Worm (Caenorhabditis elegans) whole organism, young adult: ENCODE data around the gene msp-142.
"Not testable (repeated sequence)": the region's sequence is repeated elsewhere in the genome, so short reads cannot be mapped to it uniquely, and the experiment has no call there.

ENCODE experiments used
- B0035.1 ChIP-seq: sonication (generic microtip); optimal IDR thresholded peaks from 2 replicates; lab custom pipeline; 2016; ENCODE audit warnings: missing genetic modification characterization, mild to moderate bottlenecking, missing compliant biosample characterization, missing genotype, missing genetic modification reagents
- B0261.1 ChIP-seq: sonication (generic microtip); optimal IDR thresholded peaks from 2 replicates; lab custom pipeline; 2016; ENCODE audit warnings: mild to moderate bottlenecking, missing genetic modification characterization, moderate library complexity, missing compliant biosample characterization
- C17E4.6 ChIP-seq: fragments of 200-800 bp; sonication (Bioruptor generic); IDR thresholded peaks from 2 replicates; pipeline ENCODE4 v1.3.6; 2022; ENCODE audit warnings: missing genetic modification reagents, missing genetic modification characterization, missing compliant biosample characterization
- D2030.7 ChIP-seq: fragments of 200-800 bp; sonication (Bioruptor generic); IDR thresholded peaks from 2 replicates; pipeline ENCODE4 v1.3.6; 2022; ENCODE audit warnings: missing genetic modification reagents, missing genetic modification characterization, missing compliant biosample characterization
- F33H1.4 ChIP-seq: fragments of 200-800 bp; sonication (Bioruptor generic); IDR thresholded peaks from 2 replicates; pipeline ENCODE4 v1.3.6; 2022; ENCODE audit warnings: missing genetic modification reagents, missing genetic modification characterization, missing compliant biosample characterization
- F39B2.1 ChIP-seq: fragments of 200-800 bp; sonication (Bioruptor generic); IDR thresholded peaks from 2 replicates; pipeline ENCODE4 v1.3.6; 2022; ENCODE audit warnings: missing genetic modification reagents, missing genetic modification characterization, missing compliant biosample characterization
- Y53G8AR.9 ChIP-seq: fragments of 200-800 bp; sonication (Bioruptor generic); conservative IDR thresholded peaks from 2 replicates; pipeline ENCODE4 v1.3.6; 2022; ENCODE audit warnings: missing genetic modification reagents, missing genetic modification characterization, missing compliant biosample characterization
- Y95B8A.8 ChIP-seq: fragments of 200-800 bp; sonication (Bioruptor generic); IDR thresholded peaks from 2 replicates; pipeline ENCODE4 v1.3.6; 2022; ENCODE audit warnings: missing genetic modification reagents, missing genetic modification characterization, missing compliant biosample characterization
- ZK185.1 ChIP-seq: sonication (generic microtip); optimal IDR thresholded peaks from 2 replicates; lab custom pipeline; 2016; ENCODE audit warnings: mild to moderate bottlenecking, missing genetic modification characterization, missing compliant biosample characterization; ENCODE audit not compliant: poor library complexity, severe bottlenecking
- aptf-2 ChIP-seq: fragments of 200-800 bp; sonication (Bioruptor generic); conservative IDR thresholded peaks from 2 replicates; pipeline ENCODE4 v1.3.6; 2022; ENCODE audit warnings: missing genetic modification reagents, missing genetic modification characterization, missing compliant biosample characterization
- attf-5 ChIP-seq: fragments of 200-800 bp; sonication (Bioruptor generic); optimal IDR thresholded peaks from 2 replicates; lab custom pipeline; 2018; ENCODE audit warnings: mild to moderate bottlenecking, missing genetic modification characterization, missing compliant biosample characterization
- attf-6 ChIP-seq: fragments of 200-800 bp; sonication (Bioruptor generic); IDR thresholded peaks from 2 replicates; pipeline ENCODE4 v1.3.6; 2022; ENCODE audit warnings: missing genetic modification reagents, missing genetic modification characterization, missing compliant biosample characterization
- bed-2 ChIP-seq: fragments of 200-800 bp; sonication (Bioruptor generic); IDR thresholded peaks from 2 replicates; pipeline ENCODE4 v1.3.6; 2022; ENCODE audit warnings: missing genetic modification reagents, missing genetic modification characterization, missing compliant biosample characterization
- ceh-100 ChIP-seq: fragments of 200-800 bp; sonication (Bioruptor generic); IDR thresholded peaks from 2 replicates; pipeline ENCODE4 v1.3.6; 2022; ENCODE audit warnings: missing genetic modification reagents, missing genetic modification characterization, missing compliant biosample characterization
- ceh-27 ChIP-seq: fragments of 200-800 bp; sonication (Bioruptor generic); optimal IDR thresholded peaks from 2 replicates; lab custom pipeline; 2018; ENCODE audit warnings: mild to moderate bottlenecking, missing genetic modification characterization, moderate library complexity, missing compliant biosample characterization
- ceh-58 ChIP-seq: fragments of 200-800 bp; sonication (Bioruptor generic); IDR thresholded peaks from 2 replicates; pipeline ENCODE4 v1.3.6; 2022; ENCODE audit warnings: missing genetic modification characterization, missing compliant biosample characterization
- ceh-91 ChIP-seq: fragments of 200-800 bp; sonication (Bioruptor generic); IDR thresholded peaks from 2 replicates; pipeline ENCODE4 v1.3.6; 2022; ENCODE audit warnings: missing genetic modification reagents, missing genetic modification characterization, missing compliant biosample characterization
- chd-7 ChIP-seq: sonication (generic microtip); optimal IDR thresholded peaks from 2 replicates; lab custom pipeline; 2016; ENCODE audit warnings: mild to moderate bottlenecking, missing genetic modification characterization, moderate library complexity, missing compliant biosample characterization
- die-1 ChIP-seq: sonication (generic microtip); optimal IDR thresholded peaks from 2 replicates; lab custom pipeline; 2016; ENCODE audit warnings: missing genotype, mild to moderate bottlenecking, missing genetic modification characterization, missing compliant biosample characterization
- dox-1 ChIP-seq: fragments of 200-800 bp; sonication (Bioruptor generic); IDR thresholded peaks from 2 replicates; pipeline ENCODE4 v1.3.6; 2022; ENCODE audit warnings: missing genetic modification reagents, missing genetic modification characterization, missing compliant biosample characterization
- him-1 ChIP-seq: sonication (generic microtip); optimal IDR thresholded peaks from 2 replicates; lab custom pipeline; 2016; ENCODE audit warnings: missing genotype, missing genetic modification reagents, missing genetic modification characterization, missing compliant biosample characterization
- hlh-12 ChIP-seq: sonication (generic microtip); optimal IDR thresholded peaks from 2 replicates; lab custom pipeline; 2016; ENCODE audit warnings: missing genetic modification characterization, missing compliant biosample characterization
- hmg-1.2 ChIP-seq: fragments of 200-800 bp; sonication (Bioruptor generic); IDR thresholded peaks from 2 replicates; pipeline ENCODE4 v1.3.6; 2022; ENCODE audit warnings: missing genetic modification reagents, missing genetic modification characterization, missing compliant biosample characterization
- let-526 ChIP-seq: fragments of 200-800 bp; sonication (Bioruptor generic); IDR thresholded peaks from 2 replicates; pipeline ENCODE4 v1.3.6; 2022; ENCODE audit warnings: missing genetic modification reagents, missing genetic modification characterization, missing compliant biosample characterization
- lin-54 ChIP-seq: fragments of 200-800 bp; sonication (Bioruptor generic); optimal IDR thresholded peaks from 2 replicates; lab custom pipeline; 2018; ENCODE audit warnings: mild to moderate bottlenecking, missing genetic modification characterization, missing compliant biosample characterization
- lsl-1 ChIP-seq: fragments of 200-800 bp; sonication (Bioruptor generic); optimal IDR thresholded peaks from 2 replicates; lab custom pipeline; 2018; ENCODE audit warnings: mild to moderate bottlenecking, missing genetic modification characterization, moderate library complexity, missing compliant biosample characterization
- madf-8 ChIP-seq: fragments of 200-800 bp; sonication (Bioruptor generic); conservative IDR thresholded peaks from 2 replicates; pipeline ENCODE4 v1.3.6; 2022; ENCODE audit warnings: missing genetic modification reagents, missing genetic modification characterization, missing compliant biosample characterization
- mcd-1 ChIP-seq: fragments of 200-800 bp; sonication (Bioruptor generic); IDR thresholded peaks from 2 replicates; pipeline ENCODE4 v1.3.6; 2022; ENCODE audit warnings: missing genetic modification reagents, missing genetic modification characterization, missing compliant biosample characterization
- nfyb-1 ChIP-seq: fragments of 200-800 bp; sonication (Bioruptor generic); IDR thresholded peaks from 2 replicates; pipeline ENCODE4 v1.3.6; 2022; ENCODE audit warnings: missing genetic modification reagents, missing genetic modification characterization, missing compliant biosample characterization
- pbrm-1 ChIP-seq: fragments of 200-800 bp; sonication (Bioruptor generic); IDR thresholded peaks from 2 replicates; pipeline ENCODE4 v1.3.6; 2022; ENCODE audit warnings: missing genetic modification reagents, missing genetic modification characterization, missing compliant biosample characterization
- rcor-1 ChIP-seq: fragments of 200-800 bp; sonication (Bioruptor generic); IDR thresholded peaks from 2 replicates; pipeline ENCODE4 v1.3.6; 2022; ENCODE audit warnings: missing genetic modification reagents, missing genetic modification characterization, missing compliant biosample characterization
- rpc-1 ChIP-seq, 2 experiments: fragments of 150-350 bp in 1 of 2; sonication (generic microtip) in 1 of 2; optimal IDR thresholded peaks; 2 replicates each; lab custom pipeline; 2014 to 2018; ENCODE audit warnings: missing biosample characterization in 1 of 2, missing genetic modification characterization in 1 of 2, missing genetic modification reagents in 1 of 2, missing genotype in 1 of 2
- snpc-1.1 ChIP-seq: sonication (generic microtip); optimal IDR thresholded peaks from 2 replicates; lab custom pipeline; 2017; ENCODE audit warnings: missing genetic modification characterization, mild to moderate bottlenecking, missing compliant biosample characterization, antibody characterized with exemption, moderate library complexity, missing genotype, missing genetic modification reagents; ENCODE audit not compliant: insufficient read depth
- snpc-4 ChIP-seq, 5 experiments: fragments of 150-350 bp in 1 of 5; sonication (generic microtip) in 4 of 5; optimal IDR thresholded peaks; 2 replicates each; lab custom pipeline; 2014 to 2018; ENCODE audit warnings: missing genetic modification characterization in 5 of 5, missing biosample characterization in 3 of 5, antibody characterized with exemption in 2 of 5, mild to moderate bottlenecking in 2 of 5, missing compliant biosample characterization in 2 of 5, missing genotype in 2 of 5, moderate library complexity in 2 of 5, missing genetic modification reagents in 1 of 5
- tbp1 ChIP-seq: fragments of 200-800 bp; sonication (Bioruptor generic); optimal IDR thresholded peaks from 2 replicates; lab custom pipeline; 2018; ENCODE audit warnings: mild to moderate bottlenecking, missing genetic modification characterization, missing compliant biosample characterization
- unc-130 ChIP-seq: sonication (generic microtip); optimal IDR thresholded peaks from 2 replicates; lab custom pipeline; 2016; ENCODE audit warnings: missing genetic modification reagents, missing genetic modification characterization, missing compliant biosample characterization
- ztf-18 ChIP-seq: sonication (generic microtip); optimal IDR thresholded peaks from 2 replicates; lab custom pipeline; 2016; ENCODE audit warnings: missing genotype, mild to moderate bottlenecking, missing genetic modification characterization, missing compliant biosample characterization
- ztf-25 ChIP-seq: fragments of 200-800 bp; sonication (Bioruptor generic); IDR thresholded peaks from 2 replicates; pipeline ENCODE4 v1.3.6; 2022; ENCODE audit warnings: missing genetic modification reagents, missing genetic modification characterization, missing compliant biosample characterization
- ztf-28 ChIP-seq: fragments of 200-800 bp; sonication (Bioruptor generic); IDR thresholded peaks from 2 replicates; pipeline ENCODE4 v1.3.6; 2022; ENCODE audit warnings: missing genetic modification reagents, missing genetic modification characterization, missing compliant biosample characterization
- ztf-6 ChIP-seq: fragments of 200-800 bp; sonication (Bioruptor generic); IDR thresholded peaks from 2 replicates; pipeline ENCODE4 v1.3.6; 2022; ENCODE audit warnings: missing genetic modification reagents, missing genetic modification characterization, missing compliant biosample characterization

Gene msp-142

ce11 chrII:5815382-5815781, 17.7 kb downstream of the msp-142 start, which contains the start of gene wago-5:
Gene wago-5 (minus strand): TSS chrII:5815482.
- TF ChIP-seq snpc-1.1 (tag; lab: Kevin White, UChicago); hlh-12 (tag; lab: Kevin White, UChicago); nfyb-1: not testable (repeated sequence)

ce11 chrII:5816346-5816745, 18.6 kb downstream of the msp-142 start, which contains the start of gene ZK1248.20:
Gene ZK1248.20 (plus strand): TSS chrII:5816646.
- TF ChIP-seq unc-130 (GFP tag; lab: Kevin White, UChicago): no peak
- TF ChIP-seq ztf-25 (GFP tag; lab: Robert Waterston, UW): no peak
- no peak for TF ChIP-seq chd-7 (tag; lab: Kevin White, UChicago)
- no peak for TF ChIP-seq ceh-58

- TF ChIP-seq aptf-2 (no peak), snpc-4 (GFP tag; optimal IDR thresholded peaks at IDR 0.05; lab: Kevin White, UChicago) (no peak), snpc-4 (tag; optimal IDR thresholded peaks at IDR 0.05; lab: Kevin White, UChicago) (no peak), ztf-18 (tag; lab: Kevin White, UChicago) (no peak)
Measured at ce11 chrII:5818298-5818697, 20.6 kb downstream of the msp-142 start, which contains the start of gene ZK1248.4. Gene ZK1248.4 (plus strand): TSS chrII:5818598.

ce11 chrII:5819655-5820054, 21.9 kb downstream of the msp-142 start:
- TF ChIP-seq F39B2.1 (GFP tag; lab: Robert Waterston, UW) (no peak), ceh-91 (GFP tag; lab: Robert Waterston, UW) (0 out of 2 replicates have a peak, but pooled peaks have one; percentile 55), mcd-1 (GFP tag; lab: Robert Waterston, UW) (peak; percentile 82), madf-8 (peak; percentile 39; the same call in 1 of the 2 replicates), lin-54 (GFP tag; lab: Kevin White, UChicago) (peak; percentile 15), ztf-6 (GFP tag; lab: Robert Waterston, UW) (0 out of 2 replicates have a peak, but pooled peaks have one; percentile 47), die-1 (tag; lab: Kevin White, UChicago) (no peak), D2030.7 (GFP tag; lab: Robert Waterston, UW) (peak; percentile 51; the same call in 1 of the 2 replicates), ztf-28 (0 out of 2 replicates have a peak, but pooled peaks have one; percentile 61), dox-1 (peak; percentile 70), tbp1 (GFP tag; lab: Kevin White, UChicago) (peak; percentile 20), lsl-1 (GFP tag; lab: Kevin White, UChicago) (peak; percentile 58), attf-6 (GFP tag; lab: Robert Waterston, UW) (0 out of 2 replicates have a peak, but pooled peaks have one; percentile 35), attf-5 (GFP tag; lab: Kevin White, UChicago) (peak; percentile 31), bed-2 (GFP tag; lab: Robert Waterston, UW) (0 out of 2 replicates have a peak, but pooled peaks have one; percentile 24), unc-130 (GFP tag; lab: Kevin White, UChicago) (peak; percentile 9), rcor-1 (GFP tag; lab: Robert Waterston, UW) (peak; percentile 68), rpc-1 (optimal IDR thresholded peaks at IDR 0.05; lab: Kevin White, UChicago) (no peak), rpc-1 (tag; optimal IDR thresholded peaks at IDR 0.05; lab: Kevin White, UChicago) (no peak), C17E4.6 (GFP tag; lab: Robert Waterston, UW) (no peak), pbrm-1 (GFP tag; lab: Robert Waterston, UW) (0 out of 2 replicates have a peak, but pooled peaks have one; percentile 41), him-1 (tag; lab: Kevin White, UChicago) (peak; percentile 40), aptf-2 (0 out of 2 replicates have a peak, but pooled peaks have one; percentile 26), Y95B8A.8 (GFP tag; lab: Robert Waterston, UW) (0 out of 2 replicates have a peak, but pooled peaks have one; percentile 21), B0035.1 (tag; lab: Kevin White, UChicago) (no peak), let-526 (GFP tag; lab: Robert Waterston, UW) (0 out of 2 replicates have a peak, but pooled peaks have one; percentile 14), B0261.1 (no peak), ZK185.1 (peak; percentile 34), F33H1.4 (peak; percentile 39; the same call in 1 of the 2 replicates), ceh-27 (GFP tag; lab: Kevin White, UChicago) (peak; percentile 29), Y53G8AR.9 (GFP tag; lab: Robert Waterston, UW) (no peak), hmg-1.2 (GFP tag; lab: Robert Waterston, UW) (peak; percentile 21; the same call in 1 of the 2 replicates), ceh-100 (GFP tag; lab: Robert Waterston, UW) (peak; percentile 69)
